Fruit fly (Drosophila melanogaster) whole organism: ENCODE measurements around the gene Nazo.

Source experiments
- psq ChIP-seq: fragments of >200 bp; optimal IDR thresholded peaks from 2 replicates; lab custom pipeline; 2017
- usp ChIP-seq: fragments of >200 bp; optimal IDR thresholded peaks from 2 replicates; lab custom pipeline; 2017; ENCODE audit warnings: missing biosample characterization, missing genetic modification characterization, mixed read lengths

DNA sequence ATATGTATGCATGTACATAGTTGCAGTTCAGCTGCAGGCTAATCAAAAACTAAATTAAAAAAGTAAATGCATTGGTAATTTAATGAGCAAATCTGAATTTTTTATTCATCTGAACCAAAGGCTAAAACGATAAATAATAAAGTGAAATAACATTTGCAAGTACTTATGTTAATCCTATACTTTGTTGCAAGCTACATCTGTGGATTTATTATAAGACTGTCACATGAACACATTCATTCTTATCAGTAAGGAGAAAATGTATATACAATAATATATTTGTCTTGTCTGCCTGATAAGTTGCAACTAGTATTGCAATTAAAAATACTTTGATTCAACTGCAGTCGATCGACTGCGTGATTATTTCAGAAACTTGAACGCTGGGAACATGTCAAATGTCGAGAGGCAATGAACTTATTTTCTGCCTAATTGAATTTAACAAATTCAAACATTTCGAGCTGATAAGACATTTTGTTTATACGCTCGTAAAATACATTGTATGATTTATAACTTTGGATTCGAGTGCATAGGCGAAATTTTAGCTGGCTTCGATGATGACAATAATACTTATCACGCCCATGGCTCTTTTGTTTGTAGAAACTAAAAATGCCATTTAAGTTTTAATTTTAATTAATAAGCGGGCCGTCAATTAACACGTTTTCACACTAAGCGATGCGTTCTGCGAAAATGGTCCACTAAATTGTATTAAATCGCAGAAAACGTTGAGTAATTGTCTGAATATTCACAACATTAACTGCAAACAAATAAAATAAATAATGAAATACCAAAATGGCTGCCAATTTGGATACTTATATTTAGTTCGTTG lies 40.5 kb downstream of the Nazo start:
- TF ChIP-seq psq (no peak), usp (no peak)
